Fruit fly (Drosophila melanogaster): ENCODE results near the gene CG4950.

CG4950 gene

dm6 chr3L:16268106-16268733 is at the start of gene CG4950:
TSS of gene CG4950 (minus strand) at chr3L:16268156.
- no peak for TF ChIP-seq CG8478 (optimal IDR thresholded peaks at IDR 0.05)
- TF ChIP-seq CTCF (optimal IDR thresholded peaks at IDR 0.05), result no peak

DNA sequence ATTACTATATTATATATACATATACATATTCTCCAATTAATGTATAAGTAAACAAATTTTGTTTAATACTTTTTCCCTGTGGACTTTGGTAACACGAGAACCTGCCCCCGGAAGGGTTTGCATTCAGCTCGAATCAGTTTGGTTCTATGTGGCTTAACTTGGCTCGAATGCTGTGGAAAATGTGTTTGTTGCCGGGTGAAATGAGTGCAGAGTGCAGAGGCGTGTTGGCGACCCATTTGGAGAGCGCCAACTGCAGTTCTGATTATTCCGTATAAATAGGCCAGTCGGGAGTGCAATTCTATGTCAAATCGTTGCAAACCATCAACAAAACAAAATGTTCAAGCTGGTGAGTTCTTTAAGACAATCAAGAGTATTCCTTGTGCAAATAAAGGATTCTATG is 49.8 kb upstream of the CG4950 start, which contains the start of gene Nplp3:
Nplp3 (plus strand) TSS at position 301 of the 400 bp plus-strand sequence.
- no peak for TF ChIP-seq CG8478 (optimal IDR thresholded peaks at IDR 0.05)
- no peak for TF ChIP-seq CTCF (optimal IDR thresholded peaks at IDR 0.05)

- TF ChIP-seq CG8478 (optimal IDR thresholded peaks at IDR 0.05), result no peak
- TF ChIP-seq CTCF (optimal IDR thresholded peaks at IDR 0.05), result no peak
Observed at dm6 chr3L:16313985-16314384, 46.0 kb upstream of the CG4950 start, which contains the start of gene CG13062. TSS of gene CG13062 (plus strand) at chr3L:16314285.

DNA sequence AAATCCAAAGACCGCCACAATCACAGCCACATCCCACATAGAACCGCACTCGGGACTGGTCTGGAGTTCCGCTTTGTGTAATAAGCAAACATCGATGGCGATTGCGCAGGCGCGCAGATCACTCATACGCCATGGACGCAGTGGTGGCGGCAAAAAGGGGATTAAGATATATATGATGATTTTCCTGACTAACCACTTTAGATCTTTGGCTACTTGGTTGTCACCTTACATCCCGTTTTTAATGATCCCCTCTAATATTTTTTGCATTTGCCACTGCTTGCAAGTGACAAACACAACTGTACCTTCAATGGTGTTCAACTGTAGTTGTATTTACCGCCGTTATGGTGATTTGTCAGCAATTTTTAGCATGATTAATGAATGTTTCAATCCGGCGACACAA is 42.0 kb upstream of the CG4950 start:
- no peak for TF ChIP-seq CG8478 (optimal IDR thresholded peaks at IDR 0.05)
- no peak for TF ChIP-seq CTCF (optimal IDR thresholded peaks at IDR 0.05)

dm6 chr3L:16308380-16308779 is 40.4 kb upstream of the CG4950 start, which contains the start of gene CG13042:
TSS of gene CG13042 (minus strand) at chr3L:16308480.
- TF ChIP-seq CTCF (optimal IDR thresholded peaks at IDR 0.05), result no peak
- TF ChIP-seq CG8478 (optimal IDR thresholded peaks at IDR 0.05), result no peak

DNA sequence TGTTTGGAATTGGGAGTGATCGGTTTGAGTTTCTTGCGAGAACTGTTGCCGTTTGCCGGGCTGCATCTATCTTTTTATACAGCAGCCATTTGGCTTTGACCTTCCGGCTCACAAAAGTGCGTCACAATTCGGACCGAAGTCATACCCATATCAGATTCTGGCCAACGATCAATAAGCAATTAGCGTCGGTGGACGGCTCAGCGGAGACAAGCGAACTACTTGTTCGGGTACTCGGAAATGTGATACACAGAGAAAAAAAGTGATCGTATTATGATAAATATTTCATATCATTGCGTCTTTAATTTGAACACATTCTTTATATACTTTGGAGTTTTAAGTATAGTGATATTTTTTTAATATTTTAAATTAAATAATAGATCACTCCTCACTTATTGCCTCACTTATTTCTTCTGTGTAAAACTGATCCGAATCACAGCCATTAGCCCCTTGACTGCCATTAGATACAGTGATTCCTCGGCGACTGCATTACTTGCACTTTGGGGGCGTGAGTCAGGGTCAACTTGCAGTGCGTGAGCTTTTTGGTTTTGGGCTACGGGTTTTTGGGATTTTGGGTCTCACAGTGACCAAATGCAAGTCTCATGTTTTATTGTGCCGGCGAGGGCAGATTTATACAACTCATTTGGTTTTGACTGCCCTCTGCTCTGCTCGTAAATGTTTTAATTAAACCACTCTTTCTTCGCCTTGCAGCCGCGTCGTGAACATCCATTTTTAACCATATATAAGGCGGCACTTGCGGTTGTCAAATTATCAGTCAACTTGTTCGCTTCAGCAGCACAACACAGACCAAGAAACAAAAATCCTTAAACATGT is 38.1 kb upstream of the CG4950 start, which contains the start of the genes CG13043 and CG13063:
CG13043 (minus strand) TSS at position 51 of the 831 bp plus-strand sequence.
CG13063 (plus strand) TSS at position 781 of the 831 bp plus-strand sequence.
- TF ChIP-seq CG8478 (optimal IDR thresholded peaks at IDR 0.05), result no peak
- no peak for TF ChIP-seq CTCF (optimal IDR thresholded peaks at IDR 0.05)

DNA sequence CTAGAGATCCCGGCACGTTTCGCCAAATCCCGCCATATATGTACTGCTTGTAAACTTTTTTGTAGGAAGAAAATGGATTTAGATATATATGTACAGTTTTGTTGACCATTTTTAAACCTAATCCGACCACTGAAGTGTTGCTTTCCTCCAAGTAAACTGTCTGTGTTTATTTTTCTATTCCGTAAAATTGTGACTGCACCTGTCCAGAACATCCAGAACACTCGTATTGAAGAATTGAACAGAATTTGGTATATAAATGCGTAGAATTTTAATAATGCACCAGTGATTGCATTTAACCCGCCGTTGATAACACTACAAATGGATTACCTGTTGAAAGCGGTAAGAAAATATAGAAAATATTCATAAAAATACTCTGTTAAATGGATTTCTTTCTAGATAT is 36.0 kb upstream of the CG4950 start, which contains the start of gene CG43249:
CG43249 (plus strand) TSS at position 301 of the 400 bp plus-strand sequence.
- TF ChIP-seq CTCF (optimal IDR thresholded peaks at IDR 0.05) (no peak), CG8478 (optimal IDR thresholded peaks at IDR 0.05) (no peak)

dm6 chr3L:16303078-16303477 is 35.1 kb upstream of the CG4950 start, which contains the start of gene CG13044:
TSS of gene CG13044 (minus strand) at chr3L:16303178.
- TF ChIP-seq CTCF (optimal IDR thresholded peaks at IDR 0.05) (no peak), CG8478 (optimal IDR thresholded peaks at IDR 0.05) (no peak)

dm6 chr3L:16301153-16301552 is 33.2 kb upstream of the CG4950 start, which contains the start of gene CG4982:
TSS of gene CG4982 (plus strand) at chr3L:16301453.
- TF ChIP-seq CG8478 (optimal IDR thresholded peaks at IDR 0.05) (no peak), CTCF (optimal IDR thresholded peaks at IDR 0.05) (no peak)

DNA sequence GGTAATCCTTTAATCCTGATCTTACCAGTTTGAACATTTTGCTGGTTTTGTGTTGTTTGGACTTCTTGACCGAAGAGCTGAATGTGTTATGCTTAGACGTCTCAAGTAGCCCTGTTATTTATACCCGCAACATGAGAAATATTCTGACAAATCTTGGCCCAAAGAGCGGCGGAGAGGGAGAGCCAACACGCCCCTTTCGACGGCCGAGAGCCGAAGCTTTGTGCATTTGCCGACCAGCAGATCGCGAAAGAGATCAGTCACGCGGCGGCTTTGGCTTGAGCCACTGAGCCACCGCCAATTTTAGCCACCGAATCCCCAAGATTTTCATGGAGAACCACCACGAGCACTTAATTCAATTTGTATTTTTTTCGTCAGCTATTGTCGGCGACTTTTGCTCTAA is 27.5 kb upstream of the CG4950 start, which contains the start of gene CG4962:
CG4962 (minus strand) TSS at position 101 of the 400 bp plus-strand sequence.
- TF ChIP-seq CG8478 (optimal IDR thresholded peaks at IDR 0.05) (no peak), CTCF (optimal IDR thresholded peaks at IDR 0.05) (no peak)

DNA sequence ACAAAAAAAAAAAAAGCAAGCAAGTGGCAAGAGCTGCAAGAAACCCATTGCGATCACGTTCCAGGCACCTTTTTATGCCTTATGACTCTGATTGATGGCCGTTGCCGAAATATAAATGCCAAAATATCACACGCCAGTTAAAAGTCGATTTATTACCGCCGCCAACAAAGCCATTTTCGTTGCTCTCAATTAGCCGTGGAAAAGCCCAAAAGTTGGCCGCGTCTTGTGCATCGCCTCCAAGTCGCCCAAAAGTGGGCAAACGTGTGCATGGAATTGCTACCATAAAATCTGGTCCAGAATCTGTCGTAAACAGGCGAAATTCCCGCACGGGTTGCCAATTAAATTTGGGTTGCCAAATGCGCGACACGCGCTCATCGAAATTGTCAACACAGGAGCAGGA is 23.7 kb upstream of the CG4950 start:
- TF ChIP-seq CTCF (optimal IDR thresholded peaks at IDR 0.05) (no peak), CG8478 (optimal IDR thresholded peaks at IDR 0.05) (no peak)

DNA sequence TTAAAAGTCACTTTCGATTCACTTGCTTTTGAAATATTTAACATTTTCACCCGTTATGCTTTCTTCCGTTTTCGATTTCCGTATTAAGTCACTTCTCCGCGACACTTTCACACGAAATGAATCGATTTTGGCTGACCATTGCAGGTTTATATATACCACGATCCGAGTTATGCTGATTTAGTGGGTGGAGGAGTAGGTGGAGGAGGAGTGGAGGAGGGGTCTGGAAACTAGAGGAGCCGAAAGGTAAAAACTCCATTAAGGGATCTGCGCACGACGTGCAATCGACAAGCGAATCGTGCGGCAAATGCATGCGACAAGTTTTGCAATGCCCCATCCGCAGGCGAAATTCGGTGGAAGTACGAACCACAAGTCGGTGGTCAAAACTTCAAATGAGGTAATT is 22.9 kb upstream of the CG4950 start, which contains the start of gene CG13045:
CG13045 (minus strand) TSS at position 101 of the 400 bp plus-strand sequence.
- TF ChIP-seq CG8478 (optimal IDR thresholded peaks at IDR 0.05) (no peak), CTCF (optimal IDR thresholded peaks at IDR 0.05) (no peak)

- TF ChIP-seq CTCF (optimal IDR thresholded peaks at IDR 0.05) (no peak), CG8478 (optimal IDR thresholded peaks at IDR 0.05) (no peak)
Observed at dm6 chr3L:16289067-16289466, 21.1 kb upstream of the CG4950 start.

DNA sequence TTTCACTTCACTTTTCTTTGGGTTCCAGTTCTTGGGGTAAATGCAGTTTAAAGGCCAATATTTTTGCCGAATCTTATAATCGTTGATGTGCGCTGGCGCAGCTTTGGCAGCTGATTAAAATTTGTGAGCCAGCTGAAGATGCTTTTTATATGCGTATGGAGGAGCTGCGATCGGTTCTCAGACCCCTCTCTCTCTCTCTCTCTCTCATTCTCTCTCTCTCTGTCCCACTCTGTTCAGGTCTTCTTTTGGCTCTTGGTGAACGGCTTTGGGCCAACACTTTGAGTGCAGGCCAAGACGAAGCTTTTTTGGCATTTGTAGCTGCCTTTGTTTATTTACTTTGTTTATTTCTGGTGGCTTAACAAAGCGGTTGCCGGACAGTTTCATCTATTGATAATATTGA is 20.4 kb upstream of the CG4950 start, which contains the start of gene CG13046:
CG13046 (minus strand) TSS at position 101 of the 400 bp plus-strand sequence.
- TF ChIP-seq CG8478 (optimal IDR thresholded peaks at IDR 0.05) (no peak), CTCF (optimal IDR thresholded peaks at IDR 0.05) (no peak)

DNA sequence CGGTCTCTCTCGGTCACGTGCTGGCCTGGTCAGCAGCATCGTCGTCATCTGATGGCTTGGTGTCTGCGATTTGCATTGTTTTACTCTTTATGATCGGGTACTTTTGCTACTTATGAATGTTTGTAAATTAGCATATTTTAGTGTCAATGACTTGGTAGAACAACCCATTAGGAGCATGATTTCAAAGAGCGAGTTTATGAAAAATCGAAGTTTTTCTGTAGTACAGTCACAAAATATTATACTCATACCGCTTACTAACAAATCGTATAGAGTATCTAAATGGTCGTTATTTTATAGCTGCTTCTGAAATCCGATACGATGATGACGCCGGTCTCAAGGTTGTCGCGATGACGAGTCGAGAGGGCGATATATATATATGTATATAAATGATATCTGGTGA is 18.3 kb upstream of the CG4950 start:
- TF ChIP-seq CTCF (optimal IDR thresholded peaks at IDR 0.05) (no peak), CG8478 (optimal IDR thresholded peaks at IDR 0.05) (no peak)
